Worm (Caenorhabditis elegans): Measurements from ENCODE around the gene exc-15.
A peak's percentile ranks its signal among the peaks of the same experiment; 100 is the strongest.

The exc-15 gene

DNA sequence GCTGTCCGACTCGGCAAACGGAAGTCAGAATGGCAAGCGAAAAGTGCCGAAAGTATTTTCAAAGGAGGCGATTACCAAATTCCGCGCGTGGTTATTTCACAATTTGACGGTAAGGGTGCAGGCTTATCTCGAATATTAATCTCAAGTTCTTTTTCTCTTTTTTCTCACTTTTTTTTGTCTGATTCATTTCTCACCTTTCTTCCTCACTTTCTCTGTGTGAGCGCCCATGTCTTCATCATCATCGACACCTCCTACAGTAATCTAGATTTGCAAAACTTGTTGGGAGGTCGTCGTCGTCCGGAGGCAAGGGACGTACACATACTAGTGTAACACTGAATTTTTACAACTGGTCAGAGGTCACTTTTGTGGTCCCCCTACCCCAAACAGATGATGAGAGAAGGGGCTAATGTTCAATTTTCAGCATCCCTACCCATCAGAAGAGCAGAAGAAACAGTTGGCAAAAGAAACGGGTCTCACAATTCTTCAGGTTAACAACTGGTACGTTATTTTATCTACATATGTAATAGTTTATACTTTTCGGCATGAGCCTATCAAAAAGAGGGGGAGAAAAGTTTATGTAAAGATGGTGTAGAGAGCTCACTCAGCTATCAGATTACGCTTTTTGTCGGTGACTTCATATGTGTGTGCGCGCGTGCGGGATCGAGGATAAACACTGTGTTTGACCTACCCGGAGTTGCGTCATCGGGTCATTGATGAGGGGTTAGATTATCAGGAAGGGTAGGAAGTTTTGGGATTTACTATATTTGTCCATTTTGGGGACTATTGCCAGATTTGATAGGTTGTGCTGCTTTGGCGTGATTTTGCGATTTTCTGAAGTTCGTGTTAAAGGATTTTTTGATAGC is 22.4 kb downstream of the exc-15 start:
- TF ChIP-seq ceh-34 (tag; optimal IDR thresholded peaks at IDR 0.05) = peak; percentile 60
- TF ChIP-seq ceh-19 (GFP tag; optimal IDR thresholded peaks at IDR 0.05) = no peak
- TF ChIP-seq sdc-2 (tag; optimal IDR thresholded peaks at IDR 0.05) = no peak

DNA sequence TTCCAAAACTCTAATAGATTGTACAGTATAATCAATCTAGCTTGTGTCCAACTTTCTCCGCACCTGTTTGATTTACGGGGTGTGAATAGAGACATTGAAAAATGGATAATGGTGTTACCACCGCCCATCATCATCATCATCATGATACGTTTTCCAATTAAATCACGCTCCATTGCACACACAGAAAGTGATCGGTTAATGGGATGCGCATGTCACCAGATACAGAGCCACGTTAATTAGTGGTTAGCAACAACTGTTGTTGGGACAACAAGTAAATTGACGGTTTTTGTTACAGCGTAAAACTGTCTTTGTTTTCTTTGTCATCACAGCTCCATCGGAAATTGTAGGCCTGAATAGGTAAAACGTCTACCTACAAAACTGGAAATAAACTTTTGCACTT is 23.4 kb downstream of the exc-15 start:
- TF ChIP-seq ref-2 (tag; optimal IDR thresholded peaks at IDR 0.05) = no peak
- no peak for TF ChIP-seq zip-5 (tag; optimal IDR thresholded peaks at IDR 0.05)
- no peak for TF ChIP-seq T23F11.4 (GFP tag; optimal IDR thresholded peaks at IDR 0.05)
- TF ChIP-seq ceh-48 (tag; optimal IDR thresholded peaks at IDR 0.05) = no peak
- TF ChIP-seq unc-55 (GFP tag; optimal IDR thresholded peaks at IDR 0.05) = peak; percentile 34

DNA sequence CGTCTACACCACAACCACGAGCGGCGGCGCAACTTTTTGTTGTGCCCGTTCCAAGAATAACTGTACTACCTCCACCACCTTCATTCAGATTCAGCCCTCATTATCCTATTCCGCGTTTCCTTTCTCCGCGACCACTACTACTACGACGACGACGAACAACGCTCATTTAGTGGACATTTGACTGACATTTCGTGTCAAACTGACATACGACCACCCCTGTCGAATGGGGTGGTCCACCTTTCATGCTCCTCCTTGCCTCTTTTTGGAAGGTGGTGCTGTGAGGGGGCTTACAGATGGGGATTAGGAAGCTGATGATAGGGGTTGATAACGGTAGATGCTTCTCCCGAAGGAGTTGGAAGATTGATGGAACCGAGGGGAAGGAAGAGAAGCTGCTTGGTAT is 23.9 kb downstream of the exc-15 start:
- TF ChIP-seq unc-55 (GFP tag; optimal IDR thresholded peaks at IDR 0.05) (peak; percentile 95), C08G9.2 (tag; optimal IDR thresholded peaks at IDR 0.05) (peak; percentile 17), dve-1 (tag; optimal IDR thresholded peaks at IDR 0.05) (no peak)

DNA sequence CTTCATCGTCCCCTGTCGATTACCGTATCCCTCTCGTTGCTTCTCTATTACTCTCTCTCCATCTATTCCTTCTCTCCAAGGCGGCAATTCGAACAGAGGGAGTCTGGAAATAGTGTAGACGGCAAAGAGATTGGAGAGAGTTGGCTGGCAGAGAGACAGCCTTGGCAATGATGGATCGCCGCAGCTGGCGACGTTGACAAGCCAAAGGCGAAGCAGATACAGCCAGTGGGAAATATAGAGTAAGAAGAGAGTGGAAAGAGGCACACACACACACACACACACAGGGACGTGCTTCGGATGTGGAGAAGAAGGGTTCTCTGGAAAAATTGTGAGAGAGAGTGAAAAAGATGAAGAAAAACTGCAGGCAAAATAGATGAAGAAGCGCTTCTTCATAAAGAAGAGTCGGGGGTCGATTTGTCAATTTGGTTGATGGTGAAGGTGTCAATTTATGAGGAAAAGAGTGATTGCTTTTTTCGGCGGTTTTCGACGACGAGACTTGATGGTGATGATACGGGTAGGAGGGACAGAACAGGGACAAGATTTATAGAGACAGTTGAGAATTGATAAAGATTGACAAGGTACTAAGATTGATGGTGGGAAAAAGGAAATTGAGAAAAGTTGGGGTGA is 24.7 kb downstream of the exc-15 start:
- TF ChIP-seq ceh-34 (tag; optimal IDR thresholded peaks at IDR 0.05) (peak; percentile 50), ceh-14 (tag; optimal IDR thresholded peaks at IDR 0.05) (peak; percentile 79), syd-9 (tag; optimal IDR thresholded peaks at IDR 0.05) (peak; percentile 0), ceh-45 (GFP tag; IDR thresholded peaks at IDR 0.05) (peak; percentile 51; the same call in 1 of the 2 replicates), unc-3 (GFP tag; conservative IDR thresholded peaks at IDR 0.05) (no peak), unc-3 (tag; optimal IDR thresholded peaks at IDR 0.05) (peak; percentile 20), tbx-2 (tag; optimal IDR thresholded peaks at IDR 0.05) (peak; percentile 49), gmeb-2 (tag; optimal IDR thresholded peaks at IDR 0.05) (peak; percentile 22), rnt-1 (tag; optimal IDR thresholded peaks at IDR 0.05) (peak; percentile 82), ets-4 (tag; optimal IDR thresholded peaks at IDR 0.05) (no peak), pat-9 (tag; optimal IDR thresholded peaks at IDR 0.05) (no peak), ceh-31 (tag; optimal IDR thresholded peaks at IDR 0.05) (peak; percentile 70), T23F11.4 (GFP tag; optimal IDR thresholded peaks at IDR 0.05) (peak; percentile 6), ceh-18 (tag; optimal IDR thresholded peaks at IDR 0.05) (peak; percentile 81), sox-4 (tag; optimal IDR thresholded peaks at IDR 0.05) (no peak), ref-2 (tag; optimal IDR thresholded peaks at IDR 0.05) (peak; percentile 51), unc-55 (GFP tag; optimal IDR thresholded peaks at IDR 0.05) (peak; percentile 100), lim-6 (tag; optimal IDR thresholded peaks at IDR 0.05) (no peak), unc-42 (tag; optimal IDR thresholded peaks at IDR 0.05) (peak; percentile 9), fkh-10 (GFP tag; optimal IDR thresholded peaks at IDR 0.05) (no peak), hlh-8 (tag; optimal IDR thresholded peaks at IDR 0.05) (peak; percentile 63), madf-2 (tag; optimal IDR thresholded peaks at IDR 0.05) (no peak), dmd-4 (tag; optimal IDR thresholded peaks at IDR 0.05; ENCODE audit: borderline replicate concordance) (peak; percentile 38), pqm-1 (tag; optimal IDR thresholded peaks at IDR 0.05) (no peak), ceh-22 (tag; optimal IDR thresholded peaks at IDR 0.05) (no peak), ceh-2 (tag; optimal IDR thresholded peaks at IDR 0.05) (peak; percentile 41), ama-1 (optimal IDR thresholded peaks at IDR 0.05) (peak; percentile 63), nfya-1 (tag; optimal IDR thresholded peaks at IDR 0.05) (peak; percentile 74), ttx-3 (tag; optimal IDR thresholded peaks at IDR 0.05) (no peak), hlh-6 (tag; optimal IDR thresholded peaks at IDR 0.05) (peak; percentile 54)
